Fruit fly (Drosophila melanogaster): Measurements from ENCODE around the gene CG32554.

Gene CG32554

DNA sequence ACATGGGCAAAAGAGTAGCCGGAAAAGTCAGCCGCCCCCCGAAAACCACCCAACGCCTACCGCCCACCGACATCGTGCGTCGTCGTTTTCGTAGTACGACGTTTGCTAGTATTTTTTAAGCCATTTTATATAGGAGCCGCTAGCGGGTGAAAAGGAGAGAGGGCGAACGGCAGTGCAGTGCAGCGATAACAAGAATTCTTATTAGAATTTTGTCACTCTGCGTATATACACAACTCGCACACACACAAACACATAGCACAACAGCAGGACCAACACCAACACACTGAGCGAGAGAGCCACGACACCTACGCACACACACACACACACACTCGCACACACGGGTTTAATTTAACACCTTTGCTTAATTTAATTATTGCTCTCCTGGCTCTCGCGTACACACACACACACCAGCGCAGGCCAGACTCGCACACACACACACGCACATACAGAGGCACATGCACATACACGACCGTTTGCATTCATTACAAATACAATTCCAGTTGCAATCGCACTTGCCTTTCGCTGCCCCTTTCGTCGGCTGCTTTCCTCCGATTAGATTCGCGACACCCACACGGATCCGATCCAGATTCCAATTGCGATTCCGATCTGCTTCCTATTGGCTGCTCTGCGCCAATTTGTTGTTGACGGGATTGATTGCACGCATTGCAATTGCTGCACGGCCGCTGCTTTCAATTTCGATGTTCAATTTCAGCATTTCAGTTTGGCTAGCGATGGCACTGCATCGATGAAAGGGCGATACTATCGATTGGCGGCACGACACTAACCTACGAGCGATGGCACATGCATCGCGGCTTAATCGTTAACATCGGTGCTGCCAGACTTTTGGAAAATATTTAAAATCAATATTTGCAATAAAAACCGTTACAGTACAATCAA is 25.4 kb downstream of the CG32554 start, which contains the start of gene Socs16D:
Socs16D (minus strand) TSS at position 758 of the 897 bp plus-strand sequence.
- peak; percentile 56 for TF ChIP-seq Crg-1 (GFP tag; optimal IDR thresholded peaks at IDR 0.05)
- peak; percentile 64 for TF ChIP-seq ovo (GFP tag; optimal IDR thresholded peaks at IDR 0.05)
- TF ChIP-seq CG14711 (tag; optimal IDR thresholded peaks at IDR 0.05): peak; percentile 24
- TF ChIP-seq CG5204 (GFP tag; optimal IDR thresholded peaks at IDR 0.05): no peak
- peak; percentile 33 for TF ChIP-seq toe (GFP tag; optimal IDR thresholded peaks at IDR 0.05)
- TF ChIP-seq pad (GFP tag; optimal IDR thresholded peaks at IDR 0.05): peak; percentile 45
- TF ChIP-seq bab1 (GFP tag; optimal IDR thresholded peaks at IDR 0.05): peak; percentile 80
- peak; percentile 36 for TF ChIP-seq Hr96 (GFP tag; optimal IDR thresholded peaks at IDR 0.05)
- peak; percentile 25 for TF ChIP-seq CG12768 (GFP tag; optimal IDR thresholded peaks at IDR 0.05)
- peak; percentile 90 for TF ChIP-seq cic (GFP tag; optimal IDR thresholded peaks at IDR 0.05)
- no peak for TF ChIP-seq cnc (optimal IDR thresholded peaks at IDR 0.05)
- peak; percentile 65 for TF ChIP-seq tj (GFP tag; optimal IDR thresholded peaks at IDR 0.05)
- no peak for TF ChIP-seq Clk (GFP tag; optimal IDR thresholded peaks at IDR 0.05)
- no peak for TF ChIP-seq CG33017 (tag; optimal IDR thresholded peaks at IDR 0.05)
- TF ChIP-seq kay (GFP tag; ENCODE audit: borderline replicate concordance): no peak
- TF ChIP-seq CG7045 (GFP tag; optimal IDR thresholded peaks at IDR 0.05): no peak
- TF ChIP-seq CG11617 (GFP tag; optimal IDR thresholded peaks at IDR 0.05): peak; percentile 3
- TF ChIP-seq CG7101 (tag; optimal IDR thresholded peaks at IDR 0.05): peak; percentile 43
- TF ChIP-seq CG1620 (GFP tag; optimal IDR thresholded peaks at IDR 0.05): peak; percentile 77
- TF ChIP-seq Mnt (GFP tag; optimal IDR thresholded peaks at IDR 0.05): peak; percentile 44

DNA sequence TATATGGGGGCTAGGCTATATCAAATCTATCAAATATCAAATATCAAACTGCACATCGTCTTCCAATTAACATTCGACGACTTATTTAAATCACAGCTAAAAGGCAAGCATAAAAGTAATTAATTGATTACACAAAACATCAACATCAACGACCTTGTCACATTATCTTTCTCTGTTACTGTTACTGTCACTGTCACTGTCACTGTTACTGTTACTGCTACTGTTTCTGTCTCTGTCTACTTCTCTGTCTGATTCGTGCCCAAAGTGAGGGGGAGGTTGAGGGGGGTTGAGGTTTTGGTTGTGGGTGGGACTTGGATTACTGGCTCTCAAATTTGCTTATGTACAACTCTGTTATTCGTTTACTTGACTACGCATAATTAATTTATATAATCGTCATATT is 31.0 kb downstream of the CG32554 start:
- TF ChIP-seq bab1 (GFP tag; optimal IDR thresholded peaks at IDR 0.05) (no peak), ovo (GFP tag; optimal IDR thresholded peaks at IDR 0.05) (no peak), CG1620 (GFP tag; optimal IDR thresholded peaks at IDR 0.05) (no peak), CG12768 (GFP tag; optimal IDR thresholded peaks at IDR 0.05) (no peak), CG14711 (tag; optimal IDR thresholded peaks at IDR 0.05) (no peak), CG5204 (GFP tag; optimal IDR thresholded peaks at IDR 0.05) (no peak), kay (GFP tag; ENCODE audit: borderline replicate concordance) (no peak), cic (GFP tag; optimal IDR thresholded peaks at IDR 0.05) (no peak), CG33017 (tag; optimal IDR thresholded peaks at IDR 0.05) (no peak), Hr96 (GFP tag; optimal IDR thresholded peaks at IDR 0.05) (no peak), CG7045 (GFP tag; optimal IDR thresholded peaks at IDR 0.05) (no peak), Crg-1 (GFP tag; optimal IDR thresholded peaks at IDR 0.05) (no peak), tj (GFP tag; optimal IDR thresholded peaks at IDR 0.05) (no peak), toe (GFP tag; optimal IDR thresholded peaks at IDR 0.05) (no peak), cnc (optimal IDR thresholded peaks at IDR 0.05) (no peak), Mnt (GFP tag; optimal IDR thresholded peaks at IDR 0.05) (no peak), pad (GFP tag; optimal IDR thresholded peaks at IDR 0.05) (no peak), CG7101 (tag; optimal IDR thresholded peaks at IDR 0.05) (no peak)

DNA sequence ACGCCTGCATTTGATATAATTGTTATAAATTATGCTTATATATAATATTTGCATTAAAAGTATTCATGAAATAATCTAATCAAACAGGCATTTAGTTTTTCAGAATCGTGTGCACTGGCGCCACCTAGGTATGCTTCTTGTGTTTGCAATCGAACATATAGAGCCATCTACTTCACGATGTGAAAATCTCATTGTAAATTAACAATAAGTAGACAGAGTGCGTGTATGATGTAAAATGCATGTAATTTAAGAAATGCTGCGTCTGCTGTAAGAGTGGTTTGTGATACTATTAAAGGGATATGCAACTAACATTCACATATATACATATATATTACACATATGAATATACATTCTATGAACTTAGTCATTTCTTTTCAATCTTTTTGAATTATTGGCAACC is 32.2 kb downstream of the CG32554 start:
- TF ChIP-seq CG1620 (GFP tag; optimal IDR thresholded peaks at IDR 0.05) (peak; percentile 75), bab1 (GFP tag; optimal IDR thresholded peaks at IDR 0.05) (peak; percentile 28), CG11617 (GFP tag; optimal IDR thresholded peaks at IDR 0.05) (no peak), pad (GFP tag; optimal IDR thresholded peaks at IDR 0.05) (peak; percentile 33), tj (GFP tag; optimal IDR thresholded peaks at IDR 0.05) (peak; percentile 93), Clk (GFP tag; optimal IDR thresholded peaks at IDR 0.05) (no peak), CG14711 (tag; optimal IDR thresholded peaks at IDR 0.05) (peak; percentile 20), Mnt (GFP tag; optimal IDR thresholded peaks at IDR 0.05) (peak; percentile 10), CG7101 (tag; optimal IDR thresholded peaks at IDR 0.05) (peak; percentile 31)

DNA sequence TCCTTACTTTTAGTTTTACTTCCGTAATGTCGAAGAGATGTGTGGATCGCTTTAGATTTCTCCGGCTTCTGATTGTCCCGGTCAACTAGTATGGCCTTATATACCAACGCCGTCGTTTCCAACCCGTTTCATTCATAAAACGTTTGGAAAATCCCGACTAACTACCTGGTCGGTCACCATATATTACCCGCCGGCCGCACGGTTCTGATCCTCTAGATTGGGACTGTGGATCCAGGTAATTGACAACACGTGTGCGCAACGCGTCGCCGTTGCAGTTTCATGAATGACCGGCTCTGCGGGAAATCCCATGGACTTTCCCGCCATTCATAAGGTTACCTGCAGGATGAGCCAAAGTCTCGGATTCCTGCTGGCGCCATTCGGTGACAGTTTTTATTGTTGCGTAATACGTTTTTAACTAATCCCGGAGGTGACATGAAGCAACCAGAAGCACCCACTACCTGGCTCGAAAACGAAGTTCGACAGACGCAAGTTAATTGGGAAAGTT is 32.8 kb downstream of the CG32554 start, which contains the start of gene CG12986:
CG12986 (minus strand) TSS at position 51 of the 505 bp plus-strand sequence.
- TF ChIP-seq toe (GFP tag; optimal IDR thresholded peaks at IDR 0.05) (no peak), CG5204 (GFP tag; optimal IDR thresholded peaks at IDR 0.05) (no peak), CG1620 (GFP tag; optimal IDR thresholded peaks at IDR 0.05) (no peak), Mnt (GFP tag; optimal IDR thresholded peaks at IDR 0.05) (no peak), CG11617 (GFP tag; optimal IDR thresholded peaks at IDR 0.05) (no peak), bab1 (GFP tag; optimal IDR thresholded peaks at IDR 0.05) (no peak), CG14711 (tag; optimal IDR thresholded peaks at IDR 0.05) (no peak), CG7101 (tag; optimal IDR thresholded peaks at IDR 0.05) (no peak), ovo (GFP tag; optimal IDR thresholded peaks at IDR 0.05) (no peak), Hr96 (GFP tag; optimal IDR thresholded peaks at IDR 0.05) (no peak), CG7045 (GFP tag; optimal IDR thresholded peaks at IDR 0.05) (no peak), Clk (GFP tag; optimal IDR thresholded peaks at IDR 0.05) (no peak), kay (GFP tag; ENCODE audit: borderline replicate concordance) (no peak), CG33017 (tag; optimal IDR thresholded peaks at IDR 0.05) (no peak)

DNA sequence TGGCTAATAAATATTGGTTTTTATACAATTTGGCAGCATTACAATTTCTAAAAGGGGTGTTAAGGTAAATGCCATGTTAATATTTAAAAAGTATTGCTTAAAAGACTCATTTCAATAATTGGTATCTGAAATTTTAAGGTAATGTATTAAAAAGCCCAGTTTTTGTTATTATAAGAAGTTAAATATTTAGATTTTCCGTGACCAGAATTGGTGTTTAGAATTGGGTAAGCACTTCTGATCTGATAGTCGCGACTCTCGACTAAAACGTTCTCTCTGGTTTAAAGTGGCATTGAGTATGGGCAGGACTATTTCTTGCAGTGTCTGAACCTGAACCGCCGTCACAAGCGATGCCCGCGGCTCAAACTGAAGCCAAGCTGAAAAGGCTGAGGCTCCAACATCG is 36.0 kb downstream of the CG32554 start:
- TF ChIP-seq Mnt (GFP tag; optimal IDR thresholded peaks at IDR 0.05) (no peak), bab1 (GFP tag; optimal IDR thresholded peaks at IDR 0.05) (no peak), toe (GFP tag; optimal IDR thresholded peaks at IDR 0.05) (no peak), Clk (GFP tag; optimal IDR thresholded peaks at IDR 0.05) (no peak), tj (GFP tag; optimal IDR thresholded peaks at IDR 0.05) (no peak), kay (GFP tag; ENCODE audit: borderline replicate concordance) (no peak), ovo (GFP tag; optimal IDR thresholded peaks at IDR 0.05) (no peak), CG12768 (GFP tag; optimal IDR thresholded peaks at IDR 0.05) (no peak), CG5204 (GFP tag; optimal IDR thresholded peaks at IDR 0.05) (no peak), CG7101 (tag; optimal IDR thresholded peaks at IDR 0.05) (no peak), CG11617 (GFP tag; optimal IDR thresholded peaks at IDR 0.05) (no peak), CG1620 (GFP tag; optimal IDR thresholded peaks at IDR 0.05) (no peak), CG7045 (GFP tag; optimal IDR thresholded peaks at IDR 0.05) (no peak), CG33017 (tag; optimal IDR thresholded peaks at IDR 0.05) (no peak), cic (GFP tag; optimal IDR thresholded peaks at IDR 0.05) (no peak), cnc (optimal IDR thresholded peaks at IDR 0.05) (no peak), Hr96 (GFP tag; optimal IDR thresholded peaks at IDR 0.05) (no peak), CG14711 (tag; optimal IDR thresholded peaks at IDR 0.05) (no peak), Crg-1 (GFP tag; optimal IDR thresholded peaks at IDR 0.05) (no peak), pad (GFP tag; optimal IDR thresholded peaks at IDR 0.05) (no peak)
